Worm (Caenorhabditis elegans): Measurements from ENCODE around the gene che-12.

Gene che-12

DNA sequence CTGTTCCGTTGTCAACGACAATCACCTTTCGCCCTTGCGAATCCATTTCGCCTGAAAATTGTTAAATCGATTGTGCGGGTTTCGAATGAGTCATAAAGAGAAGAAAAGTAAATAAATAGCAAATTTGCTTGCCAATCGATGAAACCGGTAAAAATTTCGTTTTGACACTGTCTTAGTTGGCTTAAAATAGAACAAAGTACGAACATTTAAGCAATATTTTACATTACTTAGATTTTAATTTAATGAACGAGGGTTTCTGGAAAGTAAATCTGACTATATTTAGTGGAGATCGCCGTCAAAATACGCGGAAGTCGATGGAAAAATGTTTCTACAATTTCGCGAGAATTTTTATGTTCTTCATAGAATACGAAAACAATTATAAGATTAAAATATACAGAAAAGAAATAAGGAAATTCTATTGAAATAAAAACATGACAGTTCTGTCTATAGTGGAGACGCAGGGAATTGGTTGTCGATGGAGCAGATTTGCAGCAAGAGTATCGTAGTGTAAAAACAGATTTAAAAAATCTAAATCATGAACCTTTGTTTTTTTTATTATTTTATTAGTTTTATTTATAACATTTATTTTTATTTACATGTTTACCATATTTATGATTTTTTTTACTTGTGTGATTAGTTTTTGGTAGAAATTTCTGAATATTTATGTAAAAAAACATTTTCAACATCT is 31.3 kb upstream of the che-12 start, which contains the start of gene arx-2:
arx-2 (minus strand) TSS at position 51 of the 688 bp plus-strand sequence.
- TF ChIP-seq nfya-1 (tag; optimal IDR thresholded peaks at IDR 0.05; ENCODE audit: insufficient read depth) (peak; percentile 53), unc-62 (GFP tag; optimal IDR thresholded peaks at IDR 0.05) (no peak), egl-27 (tag; optimal IDR thresholded peaks at IDR 0.05) (no peak), aly-2 (tag; optimal IDR thresholded peaks at IDR 0.05) (no peak), fkh-10 (GFP tag; optimal IDR thresholded peaks at IDR 0.05) (no peak), pha-4 (tag; optimal IDR thresholded peaks at IDR 0.05) (peak; percentile 82), nhr-43 (tag; optimal IDR thresholded peaks at IDR 0.05; ENCODE audit: poor library complexity, severe bottlenecking) (no peak), ztf-11 (tag; optimal IDR thresholded peaks at IDR 0.05) (no peak), lsy-12 (tag; optimal IDR thresholded peaks at IDR 0.05) (no peak), ZK546.5 (tag; optimal IDR thresholded peaks at IDR 0.05) (no peak), pqm-1 (tag; optimal IDR thresholded peaks at IDR 0.05) (no peak), nhr-28 (tag; optimal IDR thresholded peaks at IDR 0.05) (no peak), ceh-16 (tag; optimal IDR thresholded peaks at IDR 0.05) (no peak), R02D3.7 (tag; optimal IDR thresholded peaks at IDR 0.05) (no peak), hmg-11 (tag; optimal IDR thresholded peaks at IDR 0.05) (peak; percentile 13), daf-12 (tag; optimal IDR thresholded peaks at IDR 0.05) (no peak), nhr-76 (tag; optimal IDR thresholded peaks at IDR 0.05) (no peak), zag-1 (tag; optimal IDR thresholded peaks at IDR 0.05) (no peak), snpc-4 (tag; optimal IDR thresholded peaks at IDR 0.05) (peak; percentile 67), sea-2 (GFP tag; optimal IDR thresholded peaks at IDR 0.05) (no peak), ama-1 (optimal IDR thresholded peaks at IDR 0.05) (no peak), ztf-4 (tag; optimal IDR thresholded peaks at IDR 0.05) (no peak), mdl-1 (tag; optimal IDR thresholded peaks at IDR 0.05) (no peak), lin-15B (tag; optimal IDR thresholded peaks at IDR 0.05) (peak; percentile 69), nhr-23 (tag; optimal IDR thresholded peaks at IDR 0.05) (peak; percentile 65), mml-1 (tag; optimal IDR thresholded peaks at IDR 0.05) (no peak), jun-1 (tag; optimal IDR thresholded peaks at IDR 0.05) (no peak), nhr-25 (tag; optimal IDR thresholded peaks at IDR 0.05) (no peak), nhr-237 (tag; optimal IDR thresholded peaks at IDR 0.05) (no peak), elt-2 (tag; optimal IDR thresholded peaks at IDR 0.05) (no peak)

DNA sequence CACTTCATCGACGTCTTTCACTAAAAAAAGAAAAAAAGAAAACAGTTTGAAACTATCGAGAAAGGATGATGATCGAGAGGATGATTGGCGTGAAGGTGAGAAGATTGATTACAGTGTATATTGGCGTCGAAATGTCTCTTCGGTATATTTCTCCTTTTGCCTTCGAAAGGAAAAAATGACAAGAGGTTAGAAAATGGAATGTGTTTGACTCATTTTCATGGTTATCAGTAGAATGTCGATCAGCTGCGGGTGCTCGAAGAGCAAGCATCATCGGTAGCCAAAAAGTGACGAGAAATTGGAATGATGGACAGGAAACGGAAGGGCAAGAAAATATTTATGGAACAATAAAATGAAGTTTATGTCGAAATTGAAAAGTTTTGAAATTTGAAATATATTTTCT is 26.7 kb upstream of the che-12 start:
- peak; percentile 35 for TF ChIP-seq elt-2 (tag; optimal IDR thresholded peaks at IDR 0.05)
- TF ChIP-seq skn-1 (tag; optimal IDR thresholded peaks at IDR 0.05): no peak

DNA sequence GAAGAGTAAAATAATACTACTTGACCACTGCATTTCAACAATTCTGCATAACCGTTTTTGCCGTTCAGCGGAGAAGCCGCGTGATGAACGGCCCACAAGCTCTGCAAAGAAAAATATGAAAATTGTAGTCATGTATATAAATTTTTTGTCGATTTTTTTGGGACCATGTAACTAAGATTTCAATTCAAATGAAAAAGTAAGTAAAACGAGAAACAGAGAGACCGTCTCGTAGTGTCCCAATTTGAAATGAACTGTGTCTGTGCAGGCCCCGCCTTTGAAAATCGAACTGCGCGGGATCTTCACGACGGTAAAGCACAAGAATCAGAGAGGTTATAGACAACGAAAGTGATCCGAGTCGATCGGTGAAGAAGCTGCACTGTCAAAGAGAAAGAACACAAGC is 24.8 kb upstream of the che-12 start, which contains the start of gene crm-1:
crm-1 (minus strand) TSS at position 101 of the 400 bp plus-strand sequence.
- no peak for TF ChIP-seq pqm-1 (tag; optimal IDR thresholded peaks at IDR 0.05)

DNA sequence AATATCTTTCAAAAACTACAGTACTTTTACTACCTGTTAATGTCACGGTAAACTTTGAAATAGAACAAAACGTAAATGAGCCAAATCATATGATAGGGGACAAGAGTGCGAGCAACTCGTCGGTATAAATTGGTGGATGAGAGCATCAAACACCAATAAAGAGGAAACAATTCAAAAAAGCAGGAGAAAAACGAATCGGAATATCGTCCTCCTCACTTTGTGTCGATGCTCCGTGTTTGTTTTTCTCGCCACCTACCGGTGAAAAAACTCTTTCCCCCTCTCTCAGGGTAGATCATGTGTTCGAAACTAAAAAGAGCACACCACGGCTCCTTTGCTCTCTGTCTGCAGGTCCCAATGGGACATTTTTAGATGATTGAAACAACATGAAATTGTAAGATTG is 20.9 kb upstream of the che-12 start:
- TF ChIP-seq pha-4 (tag; optimal IDR thresholded peaks at IDR 0.05) (peak; percentile 74), elt-3 (tag; optimal IDR thresholded peaks at IDR 0.05) (no peak)

DNA sequence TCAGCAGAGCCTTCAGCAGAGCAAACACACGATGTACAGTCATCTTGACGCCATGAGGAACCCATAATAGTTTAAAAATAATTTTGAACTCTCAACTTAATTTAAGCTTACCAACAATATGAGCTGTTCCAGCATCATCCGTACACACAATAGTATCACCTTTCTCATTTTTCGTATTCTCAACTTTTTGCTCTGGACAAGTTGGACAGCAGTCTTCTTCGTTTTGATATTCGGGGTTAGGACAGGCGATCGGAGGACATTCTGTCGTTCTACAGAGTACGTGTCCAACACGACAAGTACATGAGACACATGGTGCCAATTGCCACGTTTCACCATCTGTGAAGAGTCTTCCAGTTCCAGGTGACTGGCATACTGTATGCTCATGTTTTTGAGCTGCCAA is 16.4 kb upstream of the che-12 start:
- TF ChIP-seq nhr-23 (tag; optimal IDR thresholded peaks at IDR 0.05) (no peak), egl-5 (tag; optimal IDR thresholded peaks at IDR 0.05) (no peak), snpc-4 (tag; optimal IDR thresholded peaks at IDR 0.05) (no peak), daf-12 (tag; optimal IDR thresholded peaks at IDR 0.05) (no peak), nhr-12 (tag; optimal IDR thresholded peaks at IDR 0.05) (no peak), hmg-11 (tag; optimal IDR thresholded peaks at IDR 0.05) (no peak), egl-27 (tag; optimal IDR thresholded peaks at IDR 0.05) (no peak), lsy-12 (tag; optimal IDR thresholded peaks at IDR 0.05) (no peak), aly-2 (tag; optimal IDR thresholded peaks at IDR 0.05) (no peak), unc-62 (GFP tag; optimal IDR thresholded peaks at IDR 0.05) (no peak), nhr-28 (tag; optimal IDR thresholded peaks at IDR 0.05) (no peak), ztf-11 (tag; optimal IDR thresholded peaks at IDR 0.05) (no peak), mml-1 (tag; optimal IDR thresholded peaks at IDR 0.05) (no peak), pha-4 (tag; optimal IDR thresholded peaks at IDR 0.05) (no peak), lin-15B (tag; optimal IDR thresholded peaks at IDR 0.05) (no peak)

Data from whole organism, L3 larva.